Fruit fly (Drosophila melanogaster) S2 (cell line): ENCODE data around the gene dgrn.

Experiments
- CG8478 ChIP-seq: fragments of >200 bp; optimal IDR thresholded peaks from 2 replicates; lab custom pipeline; 2018
- CTCF ChIP-seq, 2 experiments: fragments of >200 bp; optimal IDR thresholded peaks; 2 replicates each; lab custom pipeline; 2018

DNA sequence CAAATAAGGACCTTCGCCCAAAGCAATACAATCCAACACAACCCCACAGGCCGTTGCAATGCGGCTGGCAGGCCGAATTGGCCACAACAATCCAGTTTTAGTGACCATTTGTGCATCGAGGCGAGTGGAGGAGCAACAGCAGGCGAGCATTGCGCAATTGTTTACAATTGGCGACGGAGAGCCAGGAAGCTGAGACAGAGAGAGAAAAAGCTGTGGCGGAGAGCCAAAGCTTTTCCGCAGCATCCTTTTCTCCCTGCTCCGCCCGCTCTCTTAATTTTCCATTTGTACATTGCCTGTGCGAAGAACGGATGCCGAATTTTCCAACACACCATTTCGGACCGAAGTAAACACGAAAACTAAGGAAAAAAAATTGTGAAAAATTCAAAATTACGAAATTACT lies 43.0 kb upstream of the dgrn start, which contains the start of gene kat-60L1:
- TF ChIP-seq CG8478 (lab: Kevin White, UChicago) (no peak), CTCF (optimal IDR thresholded peaks at IDR 0.05; lab: Kevin White, UChicago) (no peak)
